Worm (Caenorhabditis elegans): Measurements from ENCODE around the gene fbxb-45.

DNA sequence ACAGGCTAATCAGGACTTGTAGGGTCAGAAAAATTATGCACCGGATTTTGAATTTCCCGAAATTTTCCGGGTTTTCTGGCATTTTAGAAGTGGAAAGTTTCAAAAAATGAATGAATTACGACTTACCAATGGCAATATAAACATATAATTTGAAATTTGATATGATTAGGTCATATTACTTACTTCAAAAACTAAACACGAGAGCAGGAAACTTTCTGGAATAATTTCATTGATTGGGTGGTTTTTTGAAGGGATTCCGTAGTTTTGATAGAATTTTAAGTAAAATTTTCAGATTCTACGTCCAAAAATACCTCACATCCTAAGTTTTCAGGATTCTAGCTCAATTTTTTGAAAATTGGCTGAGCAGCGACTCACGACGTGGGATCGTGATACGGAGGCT, 31.6 kb upstream of the fbxb-45 start, which contains the start of gene K02E7.11:
- TF ChIP-seq egl-27 (tag; optimal IDR thresholded peaks at IDR 0.05) (no peak), ceh-63 (GFP tag; optimal IDR thresholded peaks at IDR 0.05) (no peak), ets-5 (GFP tag; IDR thresholded peaks at IDR 0.05) (no peak), pag-3 (tag; optimal IDR thresholded peaks at IDR 0.05; ENCODE audit: borderline replicate concordance, insufficient read depth) (no peak), sptf-1 (tag; optimal IDR thresholded peaks at IDR 0.05) (no peak), nhr-76 (tag; optimal IDR thresholded peaks at IDR 0.05) (no peak), zag-1 (tag; optimal IDR thresholded peaks at IDR 0.05) (no peak), mab-9 (GFP tag; IDR thresholded peaks at IDR 0.05) (no peak), nhr-12 (tag; optimal IDR thresholded peaks at IDR 0.05) (no peak), rnt-1 (tag; optimal IDR thresholded peaks at IDR 0.05) (no peak), swsn-7 (tag; optimal IDR thresholded peaks at IDR 0.05) (no peak), xbp-1 (tag; optimal IDR thresholded peaks at IDR 0.05) (no peak), snu-23 (GFP tag; optimal IDR thresholded peaks at IDR 0.05) (no peak), mdl-1 (tag; optimal IDR thresholded peaks at IDR 0.05) (no peak)

Measured in whole organism, L1 larva.